Worm (Caenorhabditis elegans) whole organism, L2 larva: Measurements from ENCODE around the gene T11G6.3.

Experiments
- C34F6.9 ChIP-seq: fragments of 150-350 bp; optimal IDR thresholded peaks from 2 replicates; lab custom pipeline; 2014; ENCODE audit warnings: missing biosample characterization, missing genetic modification characterization
- F13H6.1 ChIP-seq: sonication (generic microtip); optimal IDR thresholded peaks from 2 replicates; lab custom pipeline; 2016; ENCODE audit warnings: missing genetic modification characterization, missing compliant biosample characterization
- R02D3.7 ChIP-seq: fragments of 150-350 bp; optimal IDR thresholded peaks from 2 replicates; lab custom pipeline; 2014; ENCODE audit warnings: missing biosample characterization, missing genetic modification characterization
- Y55F3AM.14 ChIP-seq: fragments of 200-800 bp; sonication (Bioruptor generic); optimal IDR thresholded peaks from 2 replicates; lab custom pipeline; 2018; ENCODE audit warnings: mild to moderate bottlenecking, missing genetic modification characterization, missing compliant biosample characterization
- ZK546.5 ChIP-seq: sonication (generic microtip); optimal IDR thresholded peaks from 2 replicates; lab custom pipeline; 2017; ENCODE audit warnings: missing biosample characterization, missing genetic modification characterization
- alr-1 ChIP-seq: fragments of 150-350 bp; optimal IDR thresholded peaks from 2 replicates; lab custom pipeline; 2014; ENCODE audit warnings: missing biosample characterization, missing genetic modification characterization
- aly-2 ChIP-seq: fragments of 150-350 bp; optimal IDR thresholded peaks from 2 replicates; lab custom pipeline; 2014; ENCODE audit warnings: missing biosample characterization, missing genetic modification characterization
- ama-1 ChIP-seq: fragments of 150-350 bp; optimal IDR thresholded peaks from 2 replicates; lab custom pipeline; 2018; ENCODE audit warnings: inconsistent platforms
- blmp-1 ChIP-seq: sonication (generic microtip); optimal IDR thresholded peaks from 2 replicates; lab custom pipeline; 2017; ENCODE audit warnings: missing genetic modification characterization, mild to moderate bottlenecking, missing compliant biosample characterization, antibody characterized with exemption, moderate library complexity; ENCODE audit not compliant: insufficient read depth
- dmd-4 ChIP-seq: sonication (generic microtip); optimal IDR thresholded peaks from 2 replicates; lab custom pipeline; 2017; ENCODE audit warnings: missing biosample characterization, missing genetic modification characterization
- egl-27 ChIP-seq: sonication (generic microtip); optimal IDR thresholded peaks from 3 replicates; lab custom pipeline; 2017; ENCODE audit warnings: missing biosample characterization, missing genetic modification reagents, missing genetic modification characterization
- gmeb-1 ChIP-seq: fragments of 150-350 bp; optimal IDR thresholded peaks from 2 replicates; lab custom pipeline; 2014; ENCODE audit warnings: missing biosample characterization, missing genetic modification characterization
- lin-13 ChIP-seq: fragments of 150-350 bp; optimal IDR thresholded peaks from 2 replicates; lab custom pipeline; 2014; ENCODE audit warnings: missing biosample characterization, missing genetic modification reagents, missing genetic modification characterization
- lsy-2 ChIP-seq, 2 experiments: fragments of 150-350 bp in 1 of 2; sonication (generic microtip) in 1 of 2; optimal IDR thresholded peaks; 2 replicates each; lab custom pipeline; 2014 to 2017; ENCODE audit warnings: missing biosample characterization in 2 of 2, missing genetic modification characterization in 2 of 2
- mab-5 ChIP-seq: fragments of 150-350 bp; optimal IDR thresholded peaks from 2 replicates; lab custom pipeline; 2014; ENCODE audit warnings: missing biosample characterization, missing genetic modification characterization
- nhr-10 ChIP-seq: sonication (generic microtip); optimal IDR thresholded peaks from 2 replicates; lab custom pipeline; 2017; ENCODE audit warnings: missing biosample characterization, missing genetic modification characterization
- nhr-12 ChIP-seq: fragments of 150-350 bp; optimal IDR thresholded peaks from 2 replicates; lab custom pipeline; 2014; ENCODE audit warnings: missing biosample characterization, missing genetic modification characterization
- nhr-129 ChIP-seq: fragments of 150-350 bp; optimal IDR thresholded peaks from 2 replicates; lab custom pipeline; 2014; ENCODE audit warnings: missing biosample characterization, missing genetic modification characterization
- nhr-21 ChIP-seq: fragments of 150-350 bp; optimal IDR thresholded peaks from 2 replicates; lab custom pipeline; 2014; ENCODE audit warnings: missing biosample characterization, missing genetic modification characterization
- nhr-23 ChIP-seq: fragments of 150-350 bp; optimal IDR thresholded peaks from 2 replicates; lab custom pipeline; 2014; ENCODE audit warnings: missing biosample characterization, missing genetic modification reagents, missing genetic modification characterization
- nhr-25 ChIP-seq: fragments of 150-350 bp; sonication (generic microtip); optimal IDR thresholded peaks from 3 replicates; lab custom pipeline; 2014; ENCODE audit warnings: missing biosample characterization, missing genetic modification characterization
- nhr-77 ChIP-seq: fragments of 150-350 bp; optimal IDR thresholded peaks from 2 replicates; lab custom pipeline; 2014; ENCODE audit warnings: missing biosample characterization, missing genetic modification characterization
- peb-1 ChIP-seq: fragments of 150-350 bp; optimal IDR thresholded peaks from 2 replicates; lab custom pipeline; 2014; ENCODE audit warnings: missing biosample characterization, missing genetic modification characterization
- sem-4 ChIP-seq: fragments of 150-350 bp; optimal IDR thresholded peaks from 2 replicates; lab custom pipeline; 2014; ENCODE audit warnings: missing biosample characterization, missing genetic modification reagents, missing genetic modification characterization
- sma-3 ChIP-seq: sonication (generic microtip); optimal IDR thresholded peaks from 2 replicates; lab custom pipeline; 2016; ENCODE audit warnings: missing genetic modification reagents, missing genetic modification characterization, missing compliant biosample characterization
- sma-9 ChIP-seq, 2 experiments: fragments of 150-350 bp in 1 of 2; sonication (generic microtip) in 1 of 2; optimal IDR thresholded peaks; 2 replicates each; lab custom pipeline; 2014 to 2016; ENCODE audit warnings: missing genetic modification characterization in 2 of 2, mild to moderate bottlenecking in 1 of 2, missing biosample characterization in 1 of 2, missing compliant biosample characterization in 1 of 2, missing genetic modification reagents in 1 of 2, moderate library complexity in 1 of 2
- snpc-4 ChIP-seq: fragments of 150-350 bp; optimal IDR thresholded peaks from 2 replicates; lab custom pipeline; 2014; ENCODE audit warnings: missing biosample characterization, missing genetic modification characterization
- unc-39 ChIP-seq: fragments of 150-350 bp; optimal IDR thresholded peaks from 2 replicates; lab custom pipeline; 2014; ENCODE audit warnings: missing biosample characterization, missing genetic modification characterization
- unc-55 ChIP-seq: fragments of 150-350 bp; sonication (generic microtip); optimal IDR thresholded peaks from 3 replicates; lab custom pipeline; 2014; ENCODE audit warnings: missing biosample characterization, missing genetic modification reagents, missing genetic modification characterization
- zag-1 ChIP-seq: fragments of 150-350 bp; optimal IDR thresholded peaks from 2 replicates; lab custom pipeline; 2014; ENCODE audit warnings: missing biosample characterization, missing genetic modification characterization
- ztf-1 ChIP-seq: fragments of 200-800 bp; sonication (Bioruptor generic); conservative IDR thresholded peaks from 2 replicates; pipeline ENCODE4 v1.3.6; 2022; ENCODE audit warnings: missing genetic modification characterization, missing compliant biosample characterization
- ztf-4 ChIP-seq: fragments of 150-350 bp; optimal IDR thresholded peaks from 2 replicates; lab custom pipeline; 2014; ENCODE audit warnings: missing biosample characterization, missing genetic modification characterization

The T11G6.3 gene

ce11 chrIV:10851833-10852232, 3.2 kb downstream of the T11G6.3 start, which contains the start of gene T11G6.4:
Gene T11G6.4, minus strand, starts transcription at chrIV:10851933.
- TF ChIP-seq sem-4 (tag; lab: Kevin White, UChicago), result no peak
- TF ChIP-seq nhr-25, result no peak
- no peak for TF ChIP-seq lin-13 (GFP tag; lab: Kevin White, UChicago)
- TF ChIP-seq nhr-12 (tag; lab: Kevin White, UChicago), result no peak
- no peak for TF ChIP-seq gmeb-1 (tag; lab: Kevin White, UChicago)
- no peak for TF ChIP-seq nhr-10 (tag; lab: Kevin White, UChicago)
- no peak for TF ChIP-seq dmd-4 (tag; lab: Kevin White, UChicago)
- no peak for TF ChIP-seq nhr-23

DNA sequence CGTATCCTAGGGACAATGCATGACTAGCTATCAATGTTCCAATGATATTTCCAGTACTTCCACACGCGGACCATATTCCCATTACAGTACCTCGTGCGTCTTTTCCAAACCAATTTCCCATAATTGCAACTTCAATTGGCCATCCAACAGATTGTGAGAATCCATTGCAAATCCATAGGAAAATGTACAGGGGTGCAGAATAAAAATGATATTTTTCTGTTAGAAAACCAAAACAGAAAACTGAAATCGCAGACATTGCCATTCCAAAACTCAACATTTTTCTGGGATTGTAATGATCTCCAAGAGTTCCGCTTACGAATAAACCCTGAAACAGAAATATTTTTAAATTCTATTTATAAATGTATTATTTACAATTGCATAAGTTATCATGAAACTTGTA, 3.9 kb downstream of the T11G6.3 start:
- TF ChIP-seq gmeb-1 (tag; lab: Kevin White, UChicago) (no peak), egl-27 (tag; lab: Kevin White, UChicago) (no peak), nhr-10 (tag; lab: Kevin White, UChicago) (no peak), aly-2 (tag; lab: Kevin White, UChicago) (no peak)
- TF ChIP-seq, all 48 proteins: peak for 0

- no peak for TF ChIP-seq snpc-4
- TF ChIP-seq lin-13 (GFP tag; lab: Kevin White, UChicago), result peak; percentile 26
- TF ChIP-seq blmp-1 (tag; lab: Kevin White, UChicago), result no peak
- TF ChIP-seq C34F6.9 (tag; lab: Kevin White, UChicago), result peak; percentile 48
- no peak for TF ChIP-seq peb-1 (tag; lab: Kevin White, UChicago)
- no peak for TF ChIP-seq sma-3 (GFP tag; lab: Kevin White, UChicago)
- TF ChIP-seq unc-55 (GFP tag; lab: Kevin White, UChicago), result peak; percentile 41
- peak; percentile 19 for TF ChIP-seq nhr-129 (tag; lab: Kevin White, UChicago)
- TF ChIP-seq R02D3.7 (tag; lab: Kevin White, UChicago), result no peak
- TF ChIP-seq F13H6.1 (tag; lab: Kevin White, UChicago), result peak; percentile 7
- peak; percentile 76 to 95 for TF ChIP-seq lsy-2 (tag; optimal IDR thresholded peaks at IDR 0.05; lab: Kevin White, UChicago)
Observed at ce11 chrIV:10842705-10843364, 12.2 kb downstream of the T11G6.3 start, which contains the start of gene T11G6.5. Gene T11G6.5, minus strand, starts transcription at chrIV:10842755.

- TF ChIP-seq mab-5 (tag; lab: Kevin White, UChicago) (no peak), unc-39 (tag; lab: Kevin White, UChicago) (no peak), aly-2 (tag; lab: Kevin White, UChicago) (no peak), ztf-4 (tag; lab: Kevin White, UChicago) (no peak), C34F6.9 (tag; lab: Kevin White, UChicago) (no peak), snpc-4 (no peak)
Observed at ce11 chrIV:10842232-10842631, 12.8 kb downstream of the T11G6.3 start.

DNA sequence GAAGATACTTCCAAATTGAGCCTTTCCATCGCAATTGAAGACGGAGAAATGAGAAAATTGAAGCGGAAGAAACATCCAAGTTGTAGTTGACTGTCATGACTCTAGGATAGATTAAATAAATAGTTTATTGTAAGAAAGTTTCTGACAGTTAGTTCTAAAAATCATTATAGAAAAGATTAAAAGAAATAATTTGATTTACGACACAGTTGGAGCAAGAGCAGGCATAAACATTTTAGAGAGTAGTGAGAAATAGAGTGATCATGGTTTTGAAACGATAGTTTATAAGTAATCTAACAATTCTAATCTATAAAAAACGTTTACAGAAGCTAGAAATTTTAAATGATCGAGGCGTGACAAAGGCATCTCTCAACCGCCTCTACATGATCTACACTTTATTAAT, 22.9 kb downstream of the T11G6.3 start, which contains the start of gene best-15:
Gene best-15, minus strand, starts transcription at position 101 of the 400 bp plus-strand sequence.
- TF ChIP-seq nhr-21, result no peak

ce11 chrIV:10828049-10828448, 27.0 kb downstream of the T11G6.3 start, which contains the start of gene npax-3:
Gene npax-3, minus strand, starts transcription at chrIV:10828149.
- no peak for TF ChIP-seq peb-1 (tag; lab: Kevin White, UChicago)
- no peak for TF ChIP-seq sma-9 (GFP tag; optimal IDR thresholded peaks at IDR 0.05; lab: Kevin White, UChicago)
- TF ChIP-seq sma-9 (tag; optimal IDR thresholded peaks at IDR 0.05; lab: Kevin White, UChicago), result no peak
- TF ChIP-seq nhr-77 (tag; lab: Kevin White, UChicago), result no peak
- TF ChIP-seq sma-3 (GFP tag; lab: Kevin White, UChicago), result no peak
- no peak for TF ChIP-seq ztf-4 (tag; lab: Kevin White, UChicago)
- TF ChIP-seq ztf-1 (GFP tag; lab: Robert Waterston, UW), result no peak
- no peak for TF ChIP-seq ama-1 (lab: Kevin White, UChicago)

ce11 chrIV:10826029-10826428, 29.0 kb downstream of the T11G6.3 start:
- TF ChIP-seq ZK546.5 (tag; lab: Kevin White, UChicago) (no peak), Y55F3AM.14 (no peak), sem-4 (tag; lab: Kevin White, UChicago) (no peak), alr-1 (no peak), zag-1 (no peak), nhr-129 (tag; lab: Kevin White, UChicago) (peak; percentile 9)
